Fruit fly (Drosophila melanogaster) whole organism, embryonic: ENCODE results near the gene CG16789.

Experiments used
- Bgb ChIP-seq: fragments of 200-800 bp; sonication (Bioruptor generic); IDR thresholded peaks from 2 replicates; pipeline ENCODE4 v1.3.6; 2022; ENCODE audit warnings: missing biosample characterization, missing genetic modification characterization; ENCODE audit not compliant: partially characterized antibody
- BtbVII ChIP-seq: fragments of 200-800 bp; sonication (Bioruptor generic); optimal IDR thresholded peaks from 3 replicates; lab custom pipeline; 2017; ENCODE audit warnings: missing biosample characterization, mild to moderate bottlenecking, missing genetic modification characterization
- CG1233 ChIP-seq: fragments of 200-800 bp; sonication (Bioruptor generic); optimal IDR thresholded peaks from 4 replicates; lab custom pipeline; 2018; ENCODE audit warnings: missing biosample characterization, mild to moderate bottlenecking, missing genetic modification characterization
- CG14710 ChIP-seq: fragments of 200-800 bp; sonication (Bioruptor generic); optimal IDR thresholded peaks from 3 replicates; lab custom pipeline; 2019; ENCODE audit warnings: missing biosample characterization, mild to moderate bottlenecking, missing genetic modification characterization, moderate library complexity
- CG15269 ChIP-seq: fragments of 200-800 bp; sonication (Bioruptor generic); optimal IDR thresholded peaks from 2 replicates; lab custom pipeline; 2018; ENCODE audit warnings: missing biosample characterization, mild to moderate bottlenecking, missing genetic modification characterization, moderate library complexity
- CG15696 ChIP-seq: fragments of 200-800 bp; sonication (Bioruptor generic); optimal IDR thresholded peaks from 2 replicates; lab custom pipeline; 2019; ENCODE audit warnings: missing biosample characterization, mild to moderate bottlenecking, missing genetic modification characterization, moderate library complexity
- CG16779 ChIP-seq: fragments of 200-800 bp; sonication (Bioruptor generic); IDR thresholded peaks from 2 replicates; pipeline ENCODE4 v1.3.6; 2022; ENCODE audit warnings: missing biosample characterization, missing genetic modification characterization
- CG17359 ChIP-seq: fragments of 200-800 bp; sonication (Bioruptor generic); optimal IDR thresholded peaks from 3 replicates; lab custom pipeline; 2018; ENCODE audit warnings: missing biosample characterization, mild to moderate bottlenecking, missing genetic modification characterization, moderate library complexity
- CG4282 ChIP-seq: fragments of 200-800 bp; sonication (Bioruptor generic); optimal IDR thresholded peaks from 2 replicates; lab custom pipeline; 2016; ENCODE audit warnings: missing biosample characterization, missing genetic modification characterization
- CG4360 ChIP-seq: fragments of 200-800 bp; sonication (Bioruptor generic); IDR thresholded peaks from 2 replicates; pipeline ENCODE4 v1.3.6; 2022; ENCODE audit warnings: missing biosample characterization, missing genetic modification characterization
- CG4424 ChIP-seq: fragments of 200-800 bp; sonication (Bioruptor generic); optimal IDR thresholded peaks from 3 replicates; lab custom pipeline; 2016; ENCODE audit warnings: missing biosample characterization, missing genetic modification characterization
- CG4617 ChIP-seq: fragments of 200-800 bp; sonication (Bioruptor generic); optimal IDR thresholded peaks from 3 replicates; lab custom pipeline; 2016; ENCODE audit warnings: missing biosample characterization, missing genetic modification characterization, borderline replicate concordance
- CG4707 ChIP-seq: fragments of 200-800 bp; sonication (Bioruptor generic); optimal IDR thresholded peaks from 2 replicates; lab custom pipeline; 2018; ENCODE audit warnings: missing biosample characterization, mild to moderate bottlenecking, missing genetic modification characterization, moderate library complexity
- CG6854 ChIP-seq: fragments of 200-800 bp; sonication (Bioruptor generic); optimal IDR thresholded peaks from 3 replicates; lab custom pipeline; 2017; ENCODE audit warnings: missing biosample characterization, mild to moderate bottlenecking, missing genetic modification characterization
- Camta ChIP-seq: fragments of 200-800 bp; sonication (Bioruptor generic); optimal IDR thresholded peaks from 2 replicates; lab custom pipeline; 2016; ENCODE audit warnings: missing biosample characterization, missing genetic modification characterization
- CrebB ChIP-seq: fragments of 200-800 bp; sonication (Bioruptor generic); optimal IDR thresholded peaks from 3 replicates; lab custom pipeline; 2018; ENCODE audit warnings: missing biosample characterization, mild to moderate bottlenecking, missing genetic modification characterization
- Eip74EF ChIP-seq, 2 experiments: fragments of 200-800 bp in 1 of 2; fragments of >200 bp in 1 of 2; sonication (Bioruptor generic) in 1 of 2; optimal IDR thresholded peaks; 2 replicates each; lab custom pipeline; 2017 to 2019; ENCODE audit warnings: missing biosample characterization in 2 of 2, missing genetic modification characterization in 2 of 2, mild to moderate bottlenecking in 1 of 2, moderate library complexity in 1 of 2
- Ets65A ChIP-seq: fragments of 200-800 bp; sonication (Bioruptor generic); peaks from one replicate; lab custom pipeline; 2016; ENCODE audit warnings: missing biosample characterization, missing genetic modification characterization
- Fer3 ChIP-seq: fragments of 200-800 bp; sonication (Bioruptor generic); optimal IDR thresholded peaks from 2 replicates; lab custom pipeline; 2018; ENCODE audit warnings: missing biosample characterization, mild to moderate bottlenecking, missing genetic modification characterization, moderate library complexity
- HmgD ChIP-seq: fragments of 200-800 bp; sonication (Bioruptor generic); optimal IDR thresholded peaks from 3 replicates; lab custom pipeline; 2016; ENCODE audit warnings: missing biosample characterization, missing genetic modification characterization
- Jarid2 ChIP-seq: fragments of 200-800 bp; sonication (Bioruptor generic); optimal IDR thresholded peaks from 3 replicates; lab custom pipeline; 2017; ENCODE audit warnings: mild to moderate bottlenecking, missing biosample characterization, missing genetic modification reagents, missing genetic modification characterization
- NC2β ChIP-seq: fragments of 200-800 bp; sonication (Bioruptor generic); optimal IDR thresholded peaks from 2 replicates; lab custom pipeline; 2016; ENCODE audit warnings: missing biosample characterization, missing genetic modification characterization
- Neu2 ChIP-seq: fragments of 200-800 bp; sonication (Bioruptor generic); optimal IDR thresholded peaks from 3 replicates; lab custom pipeline; 2016; ENCODE audit warnings: missing biosample characterization, missing genetic modification characterization, borderline replicate concordance
- NfI ChIP-seq: fragments of 200-800 bp; sonication (Bioruptor generic); optimal IDR thresholded peaks from 3 replicates; lab custom pipeline; 2018; ENCODE audit warnings: missing biosample characterization, mild to moderate bottlenecking, missing genetic modification characterization, moderate library complexity
- Spps ChIP-seq: fragments of 200-800 bp; sonication (Bioruptor generic); optimal IDR thresholded peaks from 2 replicates; lab custom pipeline; 2018; ENCODE audit warnings: missing biosample characterization, mild to moderate bottlenecking, missing genetic modification characterization
- Trl ChIP-seq, 3 experiments: fragments of >200 bp in 2 of 3; fragments of 200-800 bp in 1 of 3; sonication (Bioruptor generic) in 1 of 3; optimal IDR thresholded peaks; 2 replicates in 1 of 3; 3 replicates in 2 of 3; lab custom pipeline; 2016 to 2017; ENCODE audit warnings: missing biosample characterization in 1 of 3, missing genetic modification characterization in 1 of 3
- Vsx1 ChIP-seq: fragments of 200-800 bp; sonication (Bioruptor generic); optimal IDR thresholded peaks from 2 replicates; lab custom pipeline; 2017; ENCODE audit warnings: missing biosample characterization, mild to moderate bottlenecking, missing genetic modification characterization, missing genetic modification reagents
- YL-1 ChIP-seq: fragments of 200-800 bp; sonication (Bioruptor generic); optimal IDR thresholded peaks from 3 replicates; lab custom pipeline; 2017; ENCODE audit warnings: missing biosample characterization, mild to moderate bottlenecking, missing genetic modification characterization
- abd-A ChIP-seq: fragments of 200-800 bp; sonication (Bioruptor generic); optimal IDR thresholded peaks from 3 replicates; lab custom pipeline; 2019; ENCODE audit warnings: missing biosample characterization, mild to moderate bottlenecking, missing genetic modification characterization, moderate library complexity
- aop ChIP-seq: fragments of 200-800 bp; sonication (Bioruptor generic); IDR thresholded peaks from 2 replicates; pipeline ENCODE4 v1.3.6; 2022; ENCODE audit warnings: missing biosample characterization, missing genetic modification characterization
- ash1 ChIP-seq: fragments of 200-800 bp; sonication (Bioruptor generic); optimal IDR thresholded peaks from 2 replicates; lab custom pipeline; 2018; ENCODE audit warnings: missing biosample characterization, mild to moderate bottlenecking, missing genetic modification characterization
- bab2 ChIP-seq: fragments of 200-800 bp; sonication (Bioruptor generic); optimal IDR thresholded peaks from 2 replicates; lab custom pipeline; 2016; ENCODE audit warnings: missing biosample characterization, missing genetic modification characterization
- bigmax ChIP-seq: fragments of 200-800 bp; sonication (Bioruptor generic); optimal IDR thresholded peaks from 2 replicates; lab custom pipeline; 2018; ENCODE audit warnings: missing biosample characterization, mild to moderate bottlenecking, missing genetic modification characterization
- bsh ChIP-seq, 2 experiments: fragments of 200-800 bp; sonication (Bioruptor generic); optimal IDR thresholded peaks; 2 replicates each; lab custom pipeline; 2017 to 2018; ENCODE audit warnings: mild to moderate bottlenecking in 2 of 2, missing biosample characterization in 2 of 2, missing genetic modification characterization in 2 of 2, moderate library complexity in 1 of 2
- cwo ChIP-seq: fragments of 200-800 bp; sonication (Bioruptor generic); optimal IDR thresholded peaks from 3 replicates; lab custom pipeline; 2017; ENCODE audit warnings: missing biosample characterization, missing genetic modification characterization, mild to moderate bottlenecking, moderate library complexity, missing genetic modification reagents
- disco-r ChIP-seq: fragments of 200-800 bp; sonication (Bioruptor generic); optimal IDR thresholded peaks from 2 replicates; lab custom pipeline; 2016; ENCODE audit warnings: missing biosample characterization, missing genetic modification characterization
- gce ChIP-seq: fragments of 200-800 bp; sonication (Bioruptor generic); IDR thresholded peaks from 3 replicates; pipeline ENCODE4 v1.3.6; 2022; ENCODE audit warnings: missing biosample characterization, missing genetic modification characterization
- kay ChIP-seq: fragments of 200-800 bp; sonication (Bioruptor generic); optimal IDR thresholded peaks from 2 replicates; lab custom pipeline; 2016; ENCODE audit warnings: missing biosample characterization, missing genetic modification characterization
- lab ChIP-seq: fragments of 200-800 bp; sonication (Bioruptor generic); optimal IDR thresholded peaks from 3 replicates; lab custom pipeline; 2017; ENCODE audit warnings: missing biosample characterization, missing genetic modification characterization, mild to moderate bottlenecking, moderate library complexity, missing genetic modification reagents
- nau ChIP-seq: fragments of 200-800 bp; sonication (Bioruptor generic); optimal IDR thresholded peaks from 3 replicates; lab custom pipeline; 2017; ENCODE audit warnings: missing biosample characterization, mild to moderate bottlenecking, missing genetic modification characterization, missing genetic modification reagents
- repo ChIP-seq: fragments of 200-800 bp; sonication (Bioruptor generic); optimal IDR thresholded peaks from 2 replicates; lab custom pipeline; 2016; ENCODE audit warnings: missing biosample characterization, missing genetic modification characterization
- shn ChIP-seq: fragments of 200-800 bp; sonication (Bioruptor generic); optimal IDR thresholded peaks from 3 replicates; lab custom pipeline; 2016; ENCODE audit warnings: missing biosample characterization, missing genetic modification characterization
- sug ChIP-seq: fragments of 200-800 bp; optimal IDR thresholded peaks from 2 replicates; lab custom pipeline; 2019; ENCODE audit warnings: missing biosample characterization, mild to moderate bottlenecking, missing genetic modification characterization, moderate library complexity
- tgo ChIP-seq: fragments of 200-800 bp; sonication (Bioruptor generic); IDR thresholded peaks from 3 replicates; pipeline ENCODE4 v1.3.6; 2022; ENCODE audit warnings: missing biosample characterization, missing genetic modification characterization
- tup ChIP-seq: fragments of 200-800 bp; sonication (Bioruptor generic); optimal IDR thresholded peaks from 2 replicates; lab custom pipeline; 2016; ENCODE audit warnings: missing biosample characterization, mild to moderate bottlenecking, missing genetic modification characterization, moderate library complexity
- tx ChIP-seq: fragments of 200-800 bp; sonication (Bioruptor generic); optimal IDR thresholded peaks from 2 replicates; lab custom pipeline; 2016; ENCODE audit warnings: missing biosample characterization, missing genetic modification characterization
- vnd ChIP-seq: fragments of 200-800 bp; sonication (Bioruptor generic); IDR thresholded peaks from 3 replicates; pipeline ENCODE4 v1.3.6; 2022; ENCODE audit warnings: missing biosample characterization, missing genetic modification characterization; ENCODE audit not compliant: partially characterized antibody
- wor ChIP-seq: fragments of 200-800 bp; sonication (Bioruptor generic); IDR thresholded peaks from 2 replicates; pipeline ENCODE4 v1.3.6; 2022; ENCODE audit warnings: missing biosample characterization, missing genetic modification characterization

The CG16789 gene

DNA sequence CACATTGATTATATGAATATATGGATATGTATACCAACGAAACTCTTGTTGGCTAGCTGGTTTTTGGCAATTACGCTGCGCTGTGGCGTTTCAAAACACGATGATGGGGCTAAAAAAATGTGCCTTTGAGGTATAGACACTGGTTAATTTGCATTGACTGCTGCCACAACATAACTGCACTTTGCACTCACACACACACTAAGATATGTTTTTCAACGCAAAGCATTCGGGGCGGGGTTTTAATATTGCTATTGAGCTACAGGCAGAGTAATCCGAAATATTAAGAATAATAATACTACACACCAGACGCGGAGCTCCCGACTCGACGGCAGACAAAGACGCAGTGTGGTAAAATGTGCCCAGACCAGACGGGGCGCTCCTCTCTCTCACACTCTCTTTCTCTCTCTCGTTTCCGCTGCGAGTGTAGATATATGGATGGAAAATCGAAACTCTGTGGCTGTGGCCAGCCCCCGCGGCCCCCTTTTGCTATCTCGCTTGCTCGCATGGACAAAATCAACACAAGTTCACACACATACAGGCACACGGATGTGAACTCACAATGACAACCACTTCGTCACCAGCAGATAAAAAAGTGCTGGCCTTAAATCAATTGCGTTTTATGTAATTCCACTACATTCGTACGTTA is 14.9 kb upstream of the CG16789 start (continued):
- TF ChIP-seq CG15269 (peak; percentile 4), cwo (GFP tag; lab: Kevin White, UChicago) (peak; percentile 13), tgo (GFP tag; lab: Robert Waterston, UW) (no peak), disco-r (GFP tag; lab: Kevin White, UChicago) (peak; percentile 32), CG4424 (GFP tag; lab: Kevin White, UChicago) (no peak), Vsx1 (GFP tag; lab: Kevin White, UChicago) (peak; percentile 24), shn (GFP tag; lab: Kevin White, UChicago) (peak; percentile 37), repo (GFP tag; lab: Kevin White, UChicago) (peak; percentile 9), bsh (GFP tag; optimal IDR thresholded peaks at IDR 0.05; lab: Kevin White, UChicago) (peak in 1 of 2 experiments; percentile 9), CG4282 (peak; percentile 18), Neu2 (GFP tag; lab: Kevin White, UChicago) (no peak), YL-1 (GFP tag; lab: Kevin White, UChicago) (peak; percentile 60), BtbVII (GFP tag; lab: Kevin White, UChicago) (peak; percentile 69), CG4360 (no peak), CG1233 (peak; percentile 54), bab2 (peak; percentile 5), aop (GFP tag; lab: Robert Waterston, UW) (no peak), NfI (GFP tag; lab: Kevin White, UChicago) (peak; percentile 31), wor (no peak), vnd (GFP tag; lab: Robert Waterston, UW) (no peak), CG4707 (GFP tag; lab: Kevin White, UChicago) (peak; percentile 24), ash1 (peak; percentile 72), Camta (GFP tag; lab: Kevin White, UChicago) (peak; percentile 46), CG15696 (no peak), NC2β (GFP tag; lab: Kevin White, UChicago) (peak; percentile 44), gce (no peak), CG17359 (tag; lab: Kevin White, UChicago) (peak; percentile 41), tx (GFP tag; lab: Kevin White, UChicago) (peak; percentile 6), bigmax (peak; percentile 48), Fer3 (tag; lab: Kevin White, UChicago) (peak; percentile 21), abd-A (no peak), CG6854 (GFP tag; lab: Kevin White, UChicago) (peak; percentile 71), CG16779 (GFP tag; lab: Robert Waterston, UW) (no peak), Spps (no peak), kay (GFP tag; lab: Kevin White, UChicago) (peak; percentile 43), CrebB (tag; lab: Kevin White, UChicago) (peak; percentile 68), sug (tag; lab: Kevin White, UChicago) (peak; percentile 77), lab (GFP tag; lab: Kevin White, UChicago) (peak; percentile 68), CG4617 (GFP tag; lab: Kevin White, UChicago) (peak; percentile 3), Bgb (no peak), Jarid2 (GFP tag; lab: Kevin White, UChicago) (peak; percentile 52), nau (peak; percentile 71), CG14710 (tag; lab: Kevin White, UChicago) (no peak), HmgD (GFP tag; lab: Kevin White, UChicago) (peak; percentile 83), Trl (optimal IDR thresholded peaks at IDR 0.05; lab: Kevin White, UChicago) (peak; percentile 93 to 95), Trl (GFP tag; optimal IDR thresholded peaks at IDR 0.05; lab: Kevin White, UChicago) (peak; percentile 65), tup (GFP tag; lab: Kevin White, UChicago) (no peak), Ets65A (GFP tag; lab: Kevin White, UChicago) (no peak), Eip74EF (GFP tag; optimal IDR thresholded peaks at IDR 0.05; lab: Kevin White, UChicago) (peak in 1 of 2 experiments; percentile 83)
